Worm (Caenorhabditis elegans) whole organism, L3 larva: Measurements from ENCODE around the gene C17C3.9.

Experiments used
- ceh-9 ChIP-seq: sonication (generic microtip); optimal IDR thresholded peaks from 2 replicates; lab custom pipeline; 2018; ENCODE audit warnings: missing biosample characterization, missing genetic modification characterization
- daf-12 ChIP-seq: fragments of 150-350 bp; optimal IDR thresholded peaks from 2 replicates; lab custom pipeline; 2014; ENCODE audit warnings: missing biosample characterization, missing genetic modification reagents, missing genetic modification characterization
- elt-3 ChIP-seq, 3 experiments: fragments of 150-350 bp in 1 of 3; sonication (generic microtip) in 2 of 3; optimal IDR thresholded peaks; 2 replicates in 2 of 3; 4 replicates in 1 of 3; lab custom pipeline; 2014 to 2017; ENCODE audit warnings: missing biosample characterization in 3 of 3, missing genetic modification characterization in 3 of 3
- nhr-43 ChIP-seq: sonication (generic microtip); optimal IDR thresholded peaks from 2 replicates; lab custom pipeline; 2016; ENCODE audit warnings: mild to moderate bottlenecking, missing genetic modification characterization, missing compliant biosample characterization; ENCODE audit not compliant: poor library complexity, severe bottlenecking
- pha-4 ChIP-seq: fragments of 150-350 bp; optimal IDR thresholded peaks from 2 replicates; lab custom pipeline; 2014; ENCODE audit warnings: missing biosample characterization, missing genetic modification reagents, missing genetic modification characterization
- pqm-1 ChIP-seq: fragments of 150-350 bp; optimal IDR thresholded peaks from 2 replicates; lab custom pipeline; 2017; ENCODE audit warnings: missing biosample characterization, missing genetic modification characterization, inconsistent platforms
- sea-2 ChIP-seq: fragments of 150-350 bp; sonication (generic microtip); optimal IDR thresholded peaks from 4 replicates; lab custom pipeline; 2014; ENCODE audit warnings: missing biosample characterization, missing genetic modification reagents, missing genetic modification characterization

The C17C3.9 gene

DNA sequence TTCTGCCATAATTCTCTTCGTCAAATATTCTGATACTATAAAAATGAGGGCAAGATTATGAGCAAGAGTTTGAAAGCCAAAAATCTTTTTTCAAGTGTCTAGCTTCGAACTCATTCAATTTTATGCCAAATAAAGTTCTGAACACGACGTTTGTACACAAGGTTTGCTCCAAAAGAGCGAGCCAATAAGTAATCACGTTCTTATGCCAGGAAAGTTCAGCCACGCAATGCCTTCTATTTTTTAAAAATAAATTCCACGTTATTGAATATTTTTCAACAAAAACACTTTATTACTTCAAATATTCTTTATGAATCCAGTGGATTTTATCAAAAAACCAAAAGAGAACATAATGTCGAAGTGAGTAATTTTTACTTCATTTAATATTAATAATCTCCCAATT, 44.2 kb downstream of the C17C3.9 start, which contains the start of gene nep-5:
nep-5 (plus strand) TSS at position 301 of the 400 bp plus-strand sequence.
- no peak for TF ChIP-seq sea-2 (GFP tag; lab: Kevin White, UChicago)
- TF ChIP-seq daf-12 (tag; lab: Kevin White, UChicago): no peak

- no peak for TF ChIP-seq elt-3 (tag; optimal IDR thresholded peaks at IDR 0.05; lab: Kevin White, UChicago)
- no peak for TF ChIP-seq pha-4 (tag; lab: Kevin White, UChicago)
- TF ChIP-seq nhr-43 (tag; lab: Kevin White, UChicago): no peak
- no peak for TF ChIP-seq ceh-9
- TF ChIP-seq pqm-1: no peak
Measured at ce11 chrII:5481982-5482381, 50.1 kb downstream of the C17C3.9 start, which contains the start of gene cal-8. Gene cal-8 (minus strand): TSS chrII:5482041.
